Fruit fly (Drosophila melanogaster) whole organism, wandering third instar larva: ENCODE measurements around the gene CG15773.

ENCODE experiments used
- Dif ChIP-seq: fragments of 200-275, 200-300 bp; sonication (Bioruptor generic); optimal IDR thresholded peaks from 2 replicates; lab custom pipeline; 2018; ENCODE audit warnings: missing biosample characterization, missing genetic modification characterization; ENCODE audit not compliant: partially characterized antibody
- Myc ChIP-seq: fragments of >200 bp; optimal IDR thresholded peaks from 2 replicates; lab custom pipeline; 2017
- OdsH ChIP-seq: fragments of 200-800 bp; sonication (Bioruptor generic); optimal IDR thresholded peaks from 2 replicates; lab custom pipeline; 2016; ENCODE audit warnings: missing biosample characterization, mild to moderate bottlenecking, missing genetic modification characterization
- br ChIP-seq: fragments of 200-800 bp; sonication (Bioruptor generic); optimal IDR thresholded peaks from 2 replicates; lab custom pipeline; 2016; ENCODE audit warnings: missing biosample characterization, missing genetic modification characterization
- h ChIP-seq: fragments of 200-800 bp; sonication (Bioruptor generic); optimal IDR thresholded peaks from 3 replicates; lab custom pipeline; 2016; ENCODE audit warnings: missing biosample characterization, mild to moderate bottlenecking, missing genetic modification characterization
- jim ChIP-seq: fragments of 175-275, 200-325 bp; sonication (Bioruptor generic); optimal IDR thresholded peaks from 2 replicates; lab custom pipeline; 2016; ENCODE audit warnings: missing biosample characterization, mild to moderate bottlenecking, missing genetic modification characterization
- pan ChIP-seq: fragments of >200 bp; optimal IDR thresholded peaks from 2 replicates; lab custom pipeline; 2017
- psq ChIP-seq: fragments of 200-800 bp; sonication (Bioruptor generic); optimal IDR thresholded peaks from 3 replicates; lab custom pipeline; 2017; ENCODE audit warnings: missing biosample characterization, mild to moderate bottlenecking, missing genetic modification characterization, moderate library complexity

DNA sequence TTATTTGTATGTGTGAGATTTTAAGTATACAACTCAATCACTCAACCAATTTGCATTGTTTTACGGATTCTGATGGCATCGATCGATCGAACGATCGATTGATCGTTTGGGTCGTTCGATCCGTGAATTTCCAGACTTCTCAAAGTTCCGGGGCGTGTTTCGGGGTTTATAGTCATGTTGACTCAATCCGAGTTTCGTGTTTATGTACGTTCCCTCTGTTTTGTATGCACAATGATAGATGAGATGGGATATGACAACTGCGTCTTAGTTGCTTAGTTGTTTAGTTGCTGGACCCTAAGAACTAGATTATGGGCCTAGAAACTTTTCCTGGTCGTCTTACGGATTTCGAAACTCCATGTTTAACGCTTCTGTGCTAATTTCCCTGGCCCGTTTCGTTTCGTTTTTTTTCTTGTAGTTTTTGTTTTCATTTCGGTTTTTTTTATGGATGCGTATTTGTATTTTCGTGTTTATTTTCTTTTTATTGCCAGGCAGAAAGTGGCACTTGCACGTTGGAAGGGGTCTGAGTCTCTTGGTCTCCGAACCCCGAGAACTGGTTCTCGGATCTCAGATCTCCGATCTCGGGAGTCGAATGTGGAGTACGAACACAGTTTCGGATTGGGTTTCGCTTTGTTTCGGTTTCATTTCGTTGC, 36.2 kb downstream of the CG15773 start:
- TF ChIP-seq pan (no peak), Myc (no peak), jim (GFP tag; lab: Kevin White, UChicago) (no peak), OdsH (GFP tag; lab: Kevin White, UChicago) (no peak), Dif (GFP tag; lab: Kevin White, UChicago) (no peak), h (no peak), br (GFP tag; lab: Kevin White, UChicago) (no peak), psq (GFP tag; lab: Kevin White, UChicago) (peak; percentile 12)
